Worm (Caenorhabditis elegans) whole organism, L1 larva: ENCODE results near the gene ehn-3.

Experiments
- alr-1 ChIP-seq: fragments of 200-800 bp; sonication (Bioruptor generic); optimal IDR thresholded peaks from 2 replicates; lab custom pipeline; 2018; ENCODE audit warnings: borderline replicate concordance, mild to moderate bottlenecking, missing genetic modification characterization, missing compliant biosample characterization
- efl-3 ChIP-seq: fragments of 200-800 bp; sonication (Bioruptor generic); optimal IDR thresholded peaks from 2 replicates; lab custom pipeline; 2018; ENCODE audit warnings: mild to moderate bottlenecking, missing genetic modification characterization, missing compliant biosample characterization
- egl-27 ChIP-seq, 2 experiments: fragments of 150-350 bp in 1 of 2; sonication (generic microtip); optimal IDR thresholded peaks; 3 replicates each; lab custom pipeline; 2017 to 2018; ENCODE audit warnings: missing biosample characterization in 2 of 2, missing genetic modification characterization in 2 of 2, missing genetic modification reagents in 2 of 2
- fkh-10 ChIP-seq: sonication (generic microtip); optimal IDR thresholded peaks from 2 replicates; lab custom pipeline; 2017; ENCODE audit warnings: missing biosample characterization, missing genetic modification reagents, missing genetic modification characterization
- fos-1 ChIP-seq: fragments of 150-350 bp; optimal IDR thresholded peaks from 2 replicates; lab custom pipeline; 2014; ENCODE audit warnings: missing biosample characterization, missing genetic modification characterization
- lin-13 ChIP-seq: fragments of 150-350 bp; optimal IDR thresholded peaks from 2 replicates; lab custom pipeline; 2014; ENCODE audit warnings: missing biosample characterization, missing genetic modification reagents, missing genetic modification characterization
- mdl-1 ChIP-seq, 2 experiments: fragments of 150-350 bp; optimal IDR thresholded peaks; 2 replicates each; lab custom pipeline; 2014 to 2017; ENCODE audit warnings: missing biosample characterization in 2 of 2, missing genetic modification characterization in 2 of 2, inconsistent platforms in 1 of 2
- mep-1 ChIP-seq: fragments of 150-350 bp; optimal IDR thresholded peaks from 2 replicates; lab custom pipeline; 2014; ENCODE audit warnings: missing biosample characterization, missing genetic modification characterization
- nhr-19 ChIP-seq: fragments of 200-800 bp; sonication (Bioruptor generic); conservative IDR thresholded peaks from 2 replicates; pipeline ENCODE4 v1.3.6; 2022; ENCODE audit warnings: missing genetic modification characterization, missing compliant biosample characterization
- nhr-77 ChIP-seq: fragments of 150-350 bp; optimal IDR thresholded peaks from 2 replicates; lab custom pipeline; 2014; ENCODE audit warnings: missing biosample characterization, missing genetic modification characterization
- skn-1 ChIP-seq: fragments of 150-350 bp; optimal IDR thresholded peaks from 2 replicates; lab custom pipeline; 2014; ENCODE audit warnings: missing biosample characterization, missing genetic modification characterization
- swsn-7 ChIP-seq: sonication (generic microtip); optimal IDR thresholded peaks from 2 replicates; lab custom pipeline; 2016; ENCODE audit warnings: missing genetic modification characterization, missing compliant biosample characterization
- zag-1 ChIP-seq: fragments of 150-350 bp; optimal IDR thresholded peaks from 2 replicates; lab custom pipeline; 2014; ENCODE audit warnings: missing biosample characterization, missing genetic modification characterization

ce11 chrIV:5452667-5453066 is 33.6 kb upstream of the ehn-3 start, which contains the start of gene Y4C6A.4:
- TF ChIP-seq zag-1 (tag; lab: Kevin White, UChicago) (no peak), fkh-10 (GFP tag; lab: Kevin White, UChicago) (no peak), fos-1 (no peak), nhr-77 (no peak), mdl-1 (tag; optimal IDR thresholded peaks at IDR 0.05; lab: Kevin White, UChicago) (no peak), alr-1 (tag; lab: Kevin White, UChicago) (no peak), egl-27 (tag; optimal IDR thresholded peaks at IDR 0.05; lab: Kevin White, UChicago) (no peak), efl-3 (GFP tag; lab: Kevin White, UChicago) (no peak), swsn-7 (tag; lab: Kevin White, UChicago) (no peak), mep-1 (tag; lab: Kevin White, UChicago) (no peak), skn-1 (tag; lab: Kevin White, UChicago) (no peak), nhr-19 (GFP tag; lab: Robert Waterston, UW) (no peak), lin-13 (GFP tag; lab: Kevin White, UChicago) (no peak)
